Fruit fly (Drosophila melanogaster) whole organism, embryonic: ENCODE results near the gene Pka-C3.

Experiments used
- CG10267 ChIP-seq: fragments of 200-800 bp; sonication (Bioruptor generic); optimal IDR thresholded peaks from 2 replicates; lab custom pipeline; 2018; ENCODE audit warnings: missing biosample characterization, mild to moderate bottlenecking, missing genetic modification characterization, moderate library complexity
- CG11504 ChIP-seq: fragments of 200-800 bp; sonication (Bioruptor generic); optimal IDR thresholded peaks from 3 replicates; lab custom pipeline; 2019; ENCODE audit warnings: missing biosample characterization, mild to moderate bottlenecking, missing genetic modification characterization, moderate library complexity
- CG13287 ChIP-seq: fragments of 200-800 bp; sonication (Bioruptor generic); IDR thresholded peaks from 2 replicates; pipeline ENCODE4 v1.3.6; 2022; ENCODE audit warnings: missing biosample characterization, missing genetic modification characterization; ENCODE audit not compliant: partially characterized antibody
- CG14965 ChIP-seq: fragments of 200-800 bp; sonication (Bioruptor generic); optimal IDR thresholded peaks from 2 replicates; lab custom pipeline; 2016; ENCODE audit warnings: missing biosample characterization, missing genetic modification characterization, borderline replicate concordance
- CG1602 ChIP-seq: fragments of 200-800 bp; sonication (Bioruptor generic); optimal IDR thresholded peaks from 3 replicates; lab custom pipeline; 2016; ENCODE audit warnings: missing biosample characterization, missing genetic modification characterization
- CG1647 ChIP-seq: fragments of 200-800 bp; sonication (Bioruptor generic); optimal IDR thresholded peaks from 3 replicates; lab custom pipeline; 2016; ENCODE audit warnings: missing biosample characterization, missing genetic modification characterization
- CG18262 ChIP-seq: fragments of 200-800 bp; optimal IDR thresholded peaks from 3 replicates; lab custom pipeline; 2019; ENCODE audit warnings: missing biosample characterization, mild to moderate bottlenecking, missing genetic modification characterization, moderate library complexity
- CG2129 ChIP-seq: fragments of 200-800 bp; sonication (Bioruptor generic); IDR thresholded peaks from 2 replicates; pipeline ENCODE4 v1.3.6; 2022; ENCODE audit warnings: missing biosample characterization, missing genetic modification characterization; ENCODE audit not compliant: partially characterized antibody
- CG30403 ChIP-seq: fragments of 200-800 bp; sonication (Bioruptor generic); optimal IDR thresholded peaks from 3 replicates; lab custom pipeline; 2016; ENCODE audit warnings: missing biosample characterization, missing genetic modification characterization
- CG32772 ChIP-seq: fragments of 200-800 bp; sonication (Bioruptor generic); IDR thresholded peaks from 2 replicates; pipeline ENCODE4 v1.3.6; 2022; ENCODE audit warnings: missing biosample characterization, missing genetic modification characterization
- CG4360 ChIP-seq: fragments of 200-800 bp; sonication (Bioruptor generic); IDR thresholded peaks from 2 replicates; pipeline ENCODE4 v1.3.6; 2022; ENCODE audit warnings: missing biosample characterization, missing genetic modification characterization
- CG4730 ChIP-seq: fragments of 200-800 bp; sonication (Bioruptor generic); IDR thresholded peaks from 2 replicates; pipeline ENCODE4 v1.3.6; 2022; ENCODE audit warnings: missing biosample characterization, missing genetic modification characterization
- CG7372 ChIP-seq: fragments of 200-800 bp; sonication (Bioruptor generic); IDR thresholded peaks from 2 replicates; pipeline ENCODE4 v1.3.6; 2022; ENCODE audit warnings: missing biosample characterization, missing genetic modification characterization
- CG7745 ChIP-seq: fragments of 200-800 bp; sonication (Bioruptor generic); optimal IDR thresholded peaks from 2 replicates; lab custom pipeline; 2018; ENCODE audit warnings: missing biosample characterization, mild to moderate bottlenecking, missing genetic modification characterization, moderate library complexity
- CG9932 ChIP-seq: fragments of 200-800 bp; sonication (Bioruptor generic); IDR thresholded peaks from 2 replicates; pipeline ENCODE4 v1.3.6; 2022; ENCODE audit warnings: missing biosample characterization, missing genetic modification characterization
- CTCF ChIP-seq: fragments of 200-800 bp; sonication (Bioruptor generic); optimal IDR thresholded peaks from 2 replicates; lab custom pipeline; 2017; ENCODE audit warnings: missing biosample characterization, mild to moderate bottlenecking, missing genetic modification characterization, moderate library complexity
- Deaf1 ChIP-seq: fragments of 200-800 bp; optimal IDR thresholded peaks from 3 replicates; lab custom pipeline; 2019; ENCODE audit warnings: missing biosample characterization, mild to moderate bottlenecking, missing genetic modification characterization, moderate library complexity
- Ets65A ChIP-seq: fragments of 200-800 bp; sonication (Bioruptor generic); peaks from one replicate; lab custom pipeline; 2016; ENCODE audit warnings: missing biosample characterization, missing genetic modification characterization
- H15 ChIP-seq: fragments of 200-800 bp; sonication (Bioruptor generic); IDR thresholded peaks from 3 replicates; pipeline ENCODE4 v1.3.6; 2022; ENCODE audit warnings: missing biosample characterization, missing genetic modification characterization
- Hmr ChIP-seq: fragments of 200-800 bp; sonication (Bioruptor generic); optimal IDR thresholded peaks from 3 replicates; lab custom pipeline; 2017; ENCODE audit warnings: mild to moderate bottlenecking, missing biosample characterization, missing genetic modification reagents, missing genetic modification characterization
- Hr51 ChIP-seq, 2 experiments: fragments of 200-800 bp; sonication (Bioruptor generic); optimal IDR thresholded peaks; 2 replicates in 1 of 2; 3 replicates in 1 of 2; lab custom pipeline; 2016 to 2018; ENCODE audit warnings: missing biosample characterization in 2 of 2, missing genetic modification characterization in 2 of 2, mild to moderate bottlenecking in 1 of 2, moderate library complexity in 1 of 2
- Kr ChIP-seq: fragments of 200-800 bp; sonication (Bioruptor generic); optimal IDR thresholded peaks from 2 replicates; lab custom pipeline; 2017; ENCODE audit warnings: missing biosample characterization, mild to moderate bottlenecking, missing genetic modification characterization
- Med ChIP-seq: fragments of 200-800 bp; sonication (Bioruptor generic); peaks from one replicate; lab custom pipeline; 2016; ENCODE audit warnings: missing biosample characterization, missing genetic modification characterization, mild to moderate bottlenecking, inconsistent platforms, moderate library complexity
- Meics ChIP-seq: fragments of 200-800 bp; sonication (Bioruptor generic); optimal IDR thresholded peaks from 2 replicates; lab custom pipeline; 2017; ENCODE audit warnings: missing biosample characterization, mild to moderate bottlenecking, missing genetic modification characterization
- Optix ChIP-seq: fragments of 200-800 bp; sonication (Bioruptor generic); IDR thresholded peaks from 3 replicates; pipeline ENCODE4 v1.3.6; 2022; ENCODE audit warnings: missing biosample characterization, missing genetic modification characterization
- Sox102F ChIP-seq: fragments of 200-800 bp; sonication (Bioruptor generic); optimal IDR thresholded peaks from 2 replicates; lab custom pipeline; 2018; ENCODE audit warnings: missing biosample characterization, mild to moderate bottlenecking, missing genetic modification characterization, moderate library complexity
- ap ChIP-seq: fragments of 200-800 bp; sonication (Bioruptor generic); IDR thresholded peaks from 2 replicates; pipeline ENCODE4 v1.3.6; 2022; ENCODE audit warnings: missing biosample characterization, missing genetic modification characterization
- btn ChIP-seq: fragments of 200-800 bp; sonication (Bioruptor generic); optimal IDR thresholded peaks from 2 replicates; lab custom pipeline; 2016; ENCODE audit warnings: missing biosample characterization, missing genetic modification characterization
- crp ChIP-seq, 2 experiments: fragments of 200-800 bp; sonication (Bioruptor generic); optimal IDR thresholded peaks; 2 replicates in 1 of 2; 3 replicates in 1 of 2; lab custom pipeline; 2017; ENCODE audit warnings: missing biosample characterization in 2 of 2, missing genetic modification characterization in 2 of 2, mild to moderate bottlenecking in 1 of 2, moderate library complexity in 1 of 2
- dimm ChIP-seq: fragments of 200-800 bp; sonication (Bioruptor generic); IDR thresholded peaks from 2 replicates; pipeline ENCODE4 v1.3.6; 2022; ENCODE audit warnings: missing biosample characterization, missing genetic modification characterization
- dmrt99B ChIP-seq: fragments of 200-800 bp; sonication (Bioruptor generic); optimal IDR thresholded peaks from 2 replicates; lab custom pipeline; 2018; ENCODE audit warnings: missing biosample characterization, mild to moderate bottlenecking, missing genetic modification characterization, moderate library complexity
- eyg ChIP-seq: fragments of 200-800 bp; sonication (Bioruptor generic); optimal IDR thresholded peaks from 3 replicates; lab custom pipeline; 2016; ENCODE audit warnings: missing biosample characterization, missing genetic modification characterization
- gem ChIP-seq: fragments of 200-800 bp; sonication (Bioruptor generic); optimal IDR thresholded peaks from 2 replicates; lab custom pipeline; 2019; ENCODE audit warnings: missing biosample characterization, mild to moderate bottlenecking, missing genetic modification characterization, moderate library complexity
- her ChIP-seq: fragments of 200-800 bp; sonication (Bioruptor generic); optimal IDR thresholded peaks from 2 replicates; lab custom pipeline; 2016; ENCODE audit warnings: missing biosample characterization, missing genetic modification characterization
- jigr1 ChIP-seq: fragments of 200-800 bp; sonication (Bioruptor generic); IDR thresholded peaks from 3 replicates; pipeline ENCODE4 v1.3.6; 2022; ENCODE audit warnings: missing biosample characterization, missing genetic modification characterization
- nau ChIP-seq: fragments of 200-800 bp; sonication (Bioruptor generic); optimal IDR thresholded peaks from 3 replicates; lab custom pipeline; 2017; ENCODE audit warnings: missing biosample characterization, mild to moderate bottlenecking, missing genetic modification characterization, missing genetic modification reagents
- otp ChIP-seq: fragments of 200-800 bp; sonication (Bioruptor generic); IDR thresholded peaks from 3 replicates; pipeline ENCODE4, ENCODE4 v1.3.6; 2022; ENCODE audit warnings: missing biosample characterization, missing genetic modification characterization
- pb ChIP-seq: fragments of 200-800 bp; sonication (Bioruptor generic); optimal IDR thresholded peaks from 3 replicates; lab custom pipeline; 2016; ENCODE audit warnings: missing biosample characterization, missing genetic modification characterization
- pros ChIP-seq: fragments of 200-800 bp; sonication (Bioruptor generic); optimal IDR thresholded peaks from 3 replicates; lab custom pipeline; 2019; ENCODE audit warnings: missing biosample characterization, mild to moderate bottlenecking, missing genetic modification characterization, moderate library complexity
- ranshi ChIP-seq: fragments of 200-800 bp; sonication (Bioruptor generic); IDR thresholded peaks from 2 replicates; pipeline ENCODE4 v1.3.6; 2022; ENCODE audit warnings: missing biosample characterization, missing genetic modification characterization
- row ChIP-seq: fragments of 200-800 bp; sonication (Bioruptor generic); IDR thresholded peaks from 3 replicates; pipeline ENCODE4 v1.3.6; 2022; ENCODE audit warnings: missing biosample characterization, missing genetic modification characterization
- sqz ChIP-seq: fragments of 200-800 bp; sonication (Bioruptor generic); optimal IDR thresholded peaks from 3 replicates; lab custom pipeline; 2018; ENCODE audit warnings: missing biosample characterization, mild to moderate bottlenecking, missing genetic modification characterization
- stc ChIP-seq: fragments of 200-800 bp; sonication (Bioruptor generic); IDR thresholded peaks from 2 replicates; pipeline ENCODE4 v1.3.6; 2022; ENCODE audit warnings: missing biosample characterization, missing genetic modification characterization
- vnd ChIP-seq: fragments of 200-800 bp; sonication (Bioruptor generic); IDR thresholded peaks from 3 replicates; pipeline ENCODE4 v1.3.6; 2022; ENCODE audit warnings: missing biosample characterization, missing genetic modification characterization; ENCODE audit not compliant: partially characterized antibody
- yki ChIP-seq: fragments of >200 bp; optimal IDR thresholded peaks from 3 replicates; lab custom pipeline; 2018
- zen ChIP-seq: fragments of 200-800 bp; sonication (Bioruptor generic); optimal IDR thresholded peaks from 3 replicates; lab custom pipeline; 2018; ENCODE audit warnings: missing biosample characterization, mild to moderate bottlenecking, missing genetic modification characterization, moderate library complexity

Pka-C3 gene

dm6 chr3L:15906262-15906661 lies 48.3 kb downstream of the Pka-C3 start (continued):
- TF ChIP-seq stc: no peak
- TF ChIP-seq CG10267 (tag; lab: Kevin White, UChicago): no peak
- TF ChIP-seq yki: no peak
- no peak for TF ChIP-seq pb (GFP tag; lab: Kevin White, UChicago)
- TF ChIP-seq CG1602 (GFP tag; lab: Kevin White, UChicago): no peak
- no peak for TF ChIP-seq CG7745 (tag; lab: Kevin White, UChicago)
- no peak for TF ChIP-seq ap (GFP tag; lab: Robert Waterston, UW)
- TF ChIP-seq dmrt99B (tag; lab: Kevin White, UChicago): peak; percentile 55
- TF ChIP-seq btn (GFP tag; lab: Kevin White, UChicago): no peak
- TF ChIP-seq CG1647 (GFP tag; lab: Kevin White, UChicago): no peak
- TF ChIP-seq, all 482 proteins: peak for 31

dm6 chr3L:15898952-15899351 lies 55.6 kb downstream of the Pka-C3 start, which contains the start of gene pHCl-1:
pHCl-1 (minus strand) TSS chr3L:15899029.
- TF ChIP-seq Optix (no peak), Deaf1 (tag; lab: Kevin White, UChicago) (peak; percentile 75), crp (GFP tag; optimal IDR thresholded peaks at IDR 0.05; lab: Kevin White, UChicago) (peak in 1 of 2 experiments; percentile 64)

- TF ChIP-seq CG4730 (GFP tag; lab: Robert Waterston, UW) (0 out of 2 replicates have a peak, but pooled peaks have one; percentile 6), CG7372 (GFP tag; lab: Robert Waterston, UW) (0 out of 2 replicates have a peak, but pooled peaks have one; percentile 26), CTCF (peak; percentile 84), sqz (GFP tag; lab: Kevin White, UChicago) (no peak), CG14965 (GFP tag; lab: Kevin White, UChicago) (peak; percentile 53), CG11504 (peak; percentile 29), CG4360 (GFP tag; lab: Robert Waterston, UW) (peak; percentile 56), otp (GFP tag; lab: Robert Waterston, UW) (0 out of 3 replicates have a peak, but pooled peaks have one; percentile 13), zen (tag; lab: Kevin White, UChicago) (no peak)
These were observed 61.1 kb downstream of the Pka-C3 start for dm6 chr3L:15893490-15893889.

dm6 chr3L:15877520-15877919 lies 77.1 kb downstream of the Pka-C3 start:
- TF ChIP-seq pros (GFP tag; lab: Kevin White, UChicago) (no peak), jigr1 (GFP tag; lab: Robert Waterston, UW) (no peak), her (no peak), row (no peak), CG30403 (GFP tag; lab: Kevin White, UChicago) (peak; percentile 5), Kr (GFP tag; lab: Kevin White, UChicago) (no peak), eyg (GFP tag; lab: Kevin White, UChicago) (no peak), Hr51 (GFP tag; optimal IDR thresholded peaks at IDR 0.05; lab: Kevin White, UChicago) (peak in 1 of 2 experiments; percentile 21), CG32772 (no peak; the same call in 1 of the 2 replicates), gem (tag; lab: Kevin White, UChicago) (peak; percentile 41), CG2129 (GFP tag; lab: Robert Waterston, UW) (no peak), dimm (GFP tag; lab: Robert Waterston, UW) (no peak), ranshi (GFP tag; lab: Robert Waterston, UW) (no peak), Meics (GFP tag; lab: Kevin White, UChicago) (peak; percentile 33), CG1647 (GFP tag; lab: Kevin White, UChicago) (no peak), CG18262 (tag; lab: Kevin White, UChicago) (no peak), Ets65A (GFP tag; lab: Kevin White, UChicago) (no peak), dmrt99B (tag; lab: Kevin White, UChicago) (peak; percentile 9), CG13287 (no peak), Hmr (peak; percentile 26), CG14965 (GFP tag; lab: Kevin White, UChicago) (no peak), CG11504 (peak; percentile 31), vnd (GFP tag; lab: Robert Waterston, UW) (no peak), H15 (GFP tag; lab: Robert Waterston, UW) (no peak), nau (GFP tag; lab: Kevin White, UChicago) (no peak), CG9932 (GFP tag; lab: Robert Waterston, UW) (no peak), Sox102F (GFP tag; lab: Kevin White, UChicago) (peak; percentile 2), Med (GFP tag; lab: Kevin White, UChicago) (no peak)
